Fruit fly (Drosophila melanogaster) whole organism, embryonic: ENCODE measurements around the gene Best2.

Experiments
- Awh ChIP-seq: fragments of 200-800 bp; sonication (Bioruptor generic); IDR thresholded peaks from 2 replicates; pipeline ENCODE4, ENCODE4 v1.3.6; 2022; ENCODE audit warnings: missing biosample characterization, missing genetic modification characterization
- CG10431 ChIP-seq: fragments of 200-800 bp; sonication (Bioruptor generic); optimal IDR thresholded peaks from 3 replicates; lab custom pipeline; 2018; ENCODE audit warnings: missing biosample characterization, mild to moderate bottlenecking, missing genetic modification characterization
- CG11247 ChIP-seq: fragments of 200-800 bp; sonication (Bioruptor generic); IDR thresholded peaks from 2 replicates; pipeline ENCODE4 v1.3.6; 2022; ENCODE audit warnings: missing biosample characterization, missing genetic modification characterization
- CG12299 ChIP-seq: fragments of 200-800 bp; sonication (Bioruptor generic); optimal IDR thresholded peaks from 2 replicates; lab custom pipeline; 2018; ENCODE audit warnings: missing biosample characterization, mild to moderate bottlenecking, missing genetic modification characterization
- CG15073 ChIP-seq: fragments of 200-800 bp; sonication (Bioruptor generic); optimal IDR thresholded peaks from 2 replicates; lab custom pipeline; 2016; ENCODE audit warnings: missing biosample characterization, missing genetic modification characterization
- CG15514 ChIP-seq: fragments of 200-800 bp; sonication (Bioruptor generic); optimal IDR thresholded peaks from 3 replicates; lab custom pipeline; 2017; ENCODE audit warnings: missing biosample characterization, missing genetic modification characterization, mild to moderate bottlenecking, moderate library complexity, missing genetic modification reagents
- CG15696 ChIP-seq: fragments of 200-800 bp; sonication (Bioruptor generic); optimal IDR thresholded peaks from 2 replicates; lab custom pipeline; 2019; ENCODE audit warnings: missing biosample characterization, mild to moderate bottlenecking, missing genetic modification characterization, moderate library complexity
- CG16779 ChIP-seq: fragments of 200-800 bp; sonication (Bioruptor generic); IDR thresholded peaks from 2 replicates; pipeline ENCODE4 v1.3.6; 2022; ENCODE audit warnings: missing biosample characterization, missing genetic modification characterization
- CG18599 ChIP-seq: fragments of 200-800 bp; sonication (Bioruptor generic); optimal IDR thresholded peaks from 3 replicates; lab custom pipeline; 2017; ENCODE audit warnings: missing biosample characterization, missing genetic modification characterization, mild to moderate bottlenecking, moderate library complexity, missing genetic modification reagents
- CG2889 ChIP-seq: fragments of 200-800 bp; sonication (Bioruptor generic); IDR thresholded peaks from 3 replicates; pipeline ENCODE4 v1.3.6; 2022; ENCODE audit warnings: missing biosample characterization, missing genetic modification characterization
- CG3163 ChIP-seq: fragments of 200-800 bp; sonication (Bioruptor generic); optimal IDR thresholded peaks from 3 replicates; lab custom pipeline; 2016; ENCODE audit warnings: missing biosample characterization, missing genetic modification characterization
- CG34376 ChIP-seq: fragments of 200-800 bp; sonication (Bioruptor generic); optimal IDR thresholded peaks from 2 replicates; lab custom pipeline; 2018; ENCODE audit warnings: missing biosample characterization, mild to moderate bottlenecking, missing genetic modification characterization
- CG34422 ChIP-seq: fragments of 200-800 bp; sonication (Bioruptor generic); IDR thresholded peaks from 3 replicates; pipeline ENCODE4 v1.3.6; 2022; ENCODE audit warnings: missing biosample characterization, missing genetic modification characterization
- CG3726 ChIP-seq: fragments of 200-800 bp; sonication (Bioruptor generic); IDR thresholded peaks from 3 replicates; pipeline ENCODE4, ENCODE4 v1.3.6; 2022; ENCODE audit warnings: missing biosample characterization, missing genetic modification characterization
- CG4328 ChIP-seq: fragments of 200-800 bp; sonication (Bioruptor generic); optimal IDR thresholded peaks from 3 replicates; lab custom pipeline; 2017; ENCODE audit warnings: missing biosample characterization, missing genetic modification reagents, missing genetic modification characterization
- CG4360 ChIP-seq: fragments of 200-800 bp; sonication (Bioruptor generic); IDR thresholded peaks from 2 replicates; pipeline ENCODE4 v1.3.6; 2022; ENCODE audit warnings: missing biosample characterization, missing genetic modification characterization
- CG4424 ChIP-seq: fragments of 200-800 bp; sonication (Bioruptor generic); optimal IDR thresholded peaks from 3 replicates; lab custom pipeline; 2016; ENCODE audit warnings: missing biosample characterization, missing genetic modification characterization
- CG5180 ChIP-seq: fragments of 200-800 bp; sonication (Bioruptor generic); optimal IDR thresholded peaks from 3 replicates; lab custom pipeline; 2017; ENCODE audit warnings: missing biosample characterization, missing genetic modification characterization, mild to moderate bottlenecking, moderate library complexity, missing genetic modification reagents
- CG6854 ChIP-seq: fragments of 200-800 bp; sonication (Bioruptor generic); optimal IDR thresholded peaks from 3 replicates; lab custom pipeline; 2017; ENCODE audit warnings: missing biosample characterization, mild to moderate bottlenecking, missing genetic modification characterization
- CG7271 ChIP-seq: fragments of 200-800 bp; sonication (Bioruptor generic); optimal IDR thresholded peaks from 2 replicates; lab custom pipeline; 2018; ENCODE audit warnings: missing biosample characterization, mild to moderate bottlenecking, missing genetic modification characterization, moderate library complexity
- CG7963 ChIP-seq: fragments of 200-800 bp; sonication (Bioruptor generic); IDR thresholded peaks from 3 replicates; pipeline ENCODE4 v1.3.6; 2022; ENCODE audit warnings: missing biosample characterization, missing genetic modification characterization; ENCODE audit not compliant: partially characterized antibody
- Deaf1 ChIP-seq: fragments of 200-800 bp; optimal IDR thresholded peaks from 3 replicates; lab custom pipeline; 2019; ENCODE audit warnings: missing biosample characterization, mild to moderate bottlenecking, missing genetic modification characterization, moderate library complexity
- Elba2 ChIP-seq: fragments of 200-800 bp; sonication (Bioruptor generic); optimal IDR thresholded peaks from 3 replicates; lab custom pipeline; 2016; ENCODE audit warnings: missing biosample characterization, missing genetic modification characterization
- Hey ChIP-seq: fragments of 200-800 bp; sonication (Bioruptor generic); optimal IDR thresholded peaks from 3 replicates; lab custom pipeline; 2018; ENCODE audit warnings: missing biosample characterization, mild to moderate bottlenecking, missing genetic modification characterization
- Hmx ChIP-seq: fragments of 200-800 bp; sonication (Bioruptor generic); optimal IDR thresholded peaks from 2 replicates; lab custom pipeline; 2016; ENCODE audit warnings: missing biosample characterization, missing genetic modification characterization
- Hr78 ChIP-seq, 2 experiments: fragments of 200-800 bp in 1 of 2; fragments of >200 bp in 1 of 2; sonication (Bioruptor generic) in 1 of 2; optimal IDR thresholded peaks; 2 replicates each; lab custom pipeline; 2017 to 2019; ENCODE audit warnings: missing biosample characterization in 2 of 2, missing genetic modification characterization in 2 of 2, mild to moderate bottlenecking in 1 of 2, moderate library complexity in 1 of 2
- Lpt ChIP-seq: fragments of >200 bp; optimal IDR thresholded peaks from 2 replicates; lab custom pipeline; 2018; ENCODE audit warnings: missing biosample characterization, missing genetic modification characterization
- Mad ChIP-seq: fragments of 200-800 bp; sonication (Bioruptor generic); optimal IDR thresholded peaks from 2 replicates; lab custom pipeline; 2016; ENCODE audit warnings: missing biosample characterization, missing genetic modification characterization
- Myb ChIP-seq: fragments of 200-800 bp; sonication (Bioruptor generic); optimal IDR thresholded peaks from 2 replicates; lab custom pipeline; 2016; ENCODE audit warnings: missing biosample characterization, missing genetic modification characterization
- NFAT ChIP-seq: fragments of 200-800 bp; sonication (Bioruptor generic); IDR thresholded peaks from 2 replicates; pipeline ENCODE4 v1.3.6; 2022; ENCODE audit warnings: missing biosample characterization, missing genetic modification characterization
- Nf-YB ChIP-seq: fragments of 200-800 bp; sonication (Bioruptor generic); optimal IDR thresholded peaks from 3 replicates; lab custom pipeline; 2019; ENCODE audit warnings: missing biosample characterization, mild to moderate bottlenecking, missing genetic modification characterization, moderate library complexity
- Oaz ChIP-seq: fragments of 200-800 bp; sonication (Bioruptor generic); IDR thresholded peaks from 2 replicates; pipeline ENCODE4 v1.3.6; 2022; ENCODE audit warnings: missing biosample characterization, missing genetic modification characterization
- Sox102F ChIP-seq: fragments of 200-800 bp; sonication (Bioruptor generic); optimal IDR thresholded peaks from 2 replicates; lab custom pipeline; 2018; ENCODE audit warnings: missing biosample characterization, mild to moderate bottlenecking, missing genetic modification characterization, moderate library complexity
- YL-1 ChIP-seq: fragments of 200-800 bp; sonication (Bioruptor generic); optimal IDR thresholded peaks from 3 replicates; lab custom pipeline; 2017; ENCODE audit warnings: missing biosample characterization, mild to moderate bottlenecking, missing genetic modification characterization
- ac ChIP-seq: fragments of 200-800 bp; sonication (Bioruptor generic); optimal IDR thresholded peaks from 3 replicates; lab custom pipeline; 2017; ENCODE audit warnings: missing biosample characterization, mild to moderate bottlenecking, missing genetic modification characterization
- emc ChIP-seq: fragments of 200-800 bp; sonication (Bioruptor generic); optimal IDR thresholded peaks from 2 replicates; lab custom pipeline; 2016; ENCODE audit warnings: missing biosample characterization, missing genetic modification characterization
- h ChIP-seq: fragments of >200 bp; optimal IDR thresholded peaks from 2 replicates; lab custom pipeline; 2017
- pan ChIP-seq, 4 experiments: fragments of >200 bp in 3 of 4; fragments of 200-800 bp in 1 of 4; sonication (Bioruptor generic) in 1 of 4; optimal IDR thresholded peaks in 3 of 4; IDR thresholded peaks in 1 of 4; 2 replicates each; pipeline versions ENCODE4 v1.3.6 to Lab custom; 2017 to 2022; ENCODE audit warnings: missing biosample characterization in 2 of 4, missing genetic modification characterization in 2 of 4, mixed read lengths in 1 of 4
- shn ChIP-seq: fragments of 200-800 bp; sonication (Bioruptor generic); optimal IDR thresholded peaks from 3 replicates; lab custom pipeline; 2016; ENCODE audit warnings: missing biosample characterization, missing genetic modification characterization
- stwl ChIP-seq: fragments of 200-800 bp; sonication (Bioruptor generic); optimal IDR thresholded peaks from 3 replicates; lab custom pipeline; 2018; ENCODE audit warnings: missing biosample characterization, mild to moderate bottlenecking, missing genetic modification characterization, moderate library complexity
- tin ChIP-seq: fragments of 200-800 bp; sonication (Bioruptor generic); optimal IDR thresholded peaks from 3 replicates; lab custom pipeline; 2016; ENCODE audit warnings: missing biosample characterization, missing genetic modification characterization
- tup ChIP-seq: fragments of 200-800 bp; sonication (Bioruptor generic); optimal IDR thresholded peaks from 2 replicates; lab custom pipeline; 2016; ENCODE audit warnings: missing biosample characterization, mild to moderate bottlenecking, missing genetic modification characterization, moderate library complexity
- unpg ChIP-seq: fragments of 200-800 bp; sonication (Bioruptor generic); optimal IDR thresholded peaks from 3 replicates; lab custom pipeline; 2018; ENCODE audit warnings: missing biosample characterization, mild to moderate bottlenecking, missing genetic modification characterization, moderate library complexity
- vvl ChIP-seq: fragments of 200-800 bp; sonication (Bioruptor generic); IDR thresholded peaks from 2 replicates; pipeline ENCODE4 v1.3.6; 2022; ENCODE audit warnings: missing biosample characterization, missing genetic modification characterization

Gene Best2

dm6 chr3L:6256408-6257188 is at the start of gene Best2 (continued):
- TF ChIP-seq unpg (GFP tag; lab: Kevin White, UChicago) (peak; percentile 81), Lpt (GFP tag; lab: Kevin White, UChicago) (no peak), Elba2 (GFP tag; lab: Kevin White, UChicago) (no peak), CG18599 (peak; percentile 87), CG10431 (GFP tag; lab: Kevin White, UChicago) (peak; percentile 66), CG3726 (GFP tag; lab: Robert Waterston, UW) (peak; percentile 54; the same call in 1 of the 3 replicates), CG34422 (GFP tag; lab: Robert Waterston, UW) (peak; percentile 93), Deaf1 (tag; lab: Kevin White, UChicago) (peak; percentile 65), shn (GFP tag; lab: Kevin White, UChicago) (peak; percentile 55), CG11247 (GFP tag; lab: Robert Waterston, UW) (peak; percentile 83), Sox102F (peak; percentile 81), CG6854 (GFP tag; lab: Kevin White, UChicago) (peak; percentile 68), tin (peak; percentile 80), Nf-YB (GFP tag; lab: Kevin White, UChicago) (peak; percentile 69), Mad (GFP tag; lab: Kevin White, UChicago) (peak; percentile 52), h (lab: Kevin White, UChicago) (no peak), CG2889 (peak; percentile 76; the same call in 1 of the 3 replicates), Awh (GFP tag; lab: Robert Waterston, UW) (peak; percentile 78), CG15514 (GFP tag; lab: Kevin White, UChicago) (peak; percentile 44), CG4424 (peak; percentile 86), pan (optimal IDR thresholded peaks at IDR 0.05; lab: Kevin White, UChicago) (no peak), pan (GFP tag; optimal IDR thresholded peaks at IDR 0.05 in 1 of 2, IDR thresholded peaks at IDR 0.05 in 1 of 2) (peak in 1 of 2 experiments; percentile 95), Oaz (GFP tag; lab: Robert Waterston, UW) (peak; percentile 82), CG34376 (GFP tag; lab: Kevin White, UChicago) (peak; percentile 81), CG3163 (peak; percentile 74), CG4360 (GFP tag; lab: Robert Waterston, UW) (peak; percentile 40; the same call in 1 of the 2 replicates), Hr78 (GFP tag; optimal IDR thresholded peaks at IDR 0.05; lab: Kevin White, UChicago) (peak in 1 of 2 experiments; percentile 91), CG12299 (tag; lab: Kevin White, UChicago) (peak; percentile 79), CG16779 (GFP tag; lab: Robert Waterston, UW) (no peak; the same call in none of the 2 replicates), CG15696 (tag; lab: Kevin White, UChicago) (peak; percentile 68), stwl (tag; lab: Kevin White, UChicago) (no peak), CG5180 (GFP tag; lab: Kevin White, UChicago) (peak; percentile 81), emc (GFP tag; lab: Kevin White, UChicago) (peak; percentile 43), CG15073 (GFP tag; lab: Kevin White, UChicago) (peak; percentile 36), vvl (peak; percentile 92), NFAT (GFP tag; lab: Robert Waterston, UW) (peak; percentile 83), CG7963 (GFP tag; lab: Robert Waterston, UW) (no peak), CG4328 (GFP tag; lab: Kevin White, UChicago) (peak; percentile 85), tup (GFP tag; lab: Kevin White, UChicago) (peak; percentile 36), Myb (GFP tag; lab: Kevin White, UChicago) (peak; percentile 37), Hmx (GFP tag; lab: Kevin White, UChicago) (peak; percentile 57), ac (GFP tag; lab: Kevin White, UChicago) (no peak), YL-1 (GFP tag; lab: Kevin White, UChicago) (peak; percentile 47), CG7271 (tag; lab: Kevin White, UChicago) (no peak), Hey (tag; lab: Kevin White, UChicago) (no peak)
- TF ChIP-seq, all 482 proteins: peak for 384
